Worm (Caenorhabditis elegans): Measurements from ENCODE around the gene C01B9.1.

- TF ChIP-seq pqm-1 (tag; optimal IDR thresholded peaks at IDR 0.05) (no peak), sup-37 (GFP tag; optimal IDR thresholded peaks at IDR 0.05) (no peak), ces-1 (GFP tag; optimal IDR thresholded peaks at IDR 0.05) (no peak), egl-27 (tag; optimal IDR thresholded peaks at IDR 0.05) (no peak), elt-3 (tag; optimal IDR thresholded peaks at IDR 0.05) (no peak), C04F5.9 (tag; optimal IDR thresholded peaks at IDR 0.05) (no peak), mdl-1 (tag; optimal IDR thresholded peaks at IDR 0.05) (no peak), ceh-88 (GFP tag; IDR thresholded peaks at IDR 0.05) (no peak), nhr-76 (tag; optimal IDR thresholded peaks at IDR 0.05) (no peak), unc-30 (tag; optimal IDR thresholded peaks at IDR 0.05) (no peak), unc-62 (GFP tag; optimal IDR thresholded peaks at IDR 0.05) (no peak), blmp-1 (tag; optimal IDR thresholded peaks at IDR 0.05) (no peak), ama-1 (optimal IDR thresholded peaks at IDR 0.05) (no peak)
Observed at ce11 chrII:13788813-13789212, 17.4 kb downstream of the C01B9.1 start.

All from whole organism, L1 larva.